Fruit fly (Drosophila melanogaster) whole organism, pupa: ENCODE data around the gene CG7275.

Experiments used
- CG10348 ChIP-seq: fragments of 200-800 bp; sonication (Bioruptor generic); IDR thresholded peaks from 2 replicates; pipeline ENCODE4 v1.3.6; 2022; ENCODE audit warnings: missing biosample characterization, missing genetic modification characterization
- CG13204 ChIP-seq: fragments of 200-800 bp; sonication (Bioruptor generic); optimal IDR thresholded peaks from 2 replicates; lab custom pipeline; 2018; ENCODE audit warnings: missing biosample characterization, mild to moderate bottlenecking, missing genetic modification characterization, moderate library complexity
- CG14655 ChIP-seq: fragments of 200-800 bp; sonication (Bioruptor generic); optimal IDR thresholded peaks from 3 replicates; lab custom pipeline; 2017; ENCODE audit warnings: mild to moderate bottlenecking, missing biosample characterization, missing genetic modification reagents, missing genetic modification characterization
- CG15710 ChIP-seq: fragments of 200-800 bp; sonication (Bioruptor generic); optimal IDR thresholded peaks from 2 replicates; lab custom pipeline; 2018; ENCODE audit warnings: missing biosample characterization, mild to moderate bottlenecking, missing genetic modification characterization, moderate library complexity
- CG17806 ChIP-seq: fragments of 200-800 bp; sonication (Bioruptor generic); optimal IDR thresholded peaks from 2 replicates; lab custom pipeline; 2018; ENCODE audit warnings: missing biosample characterization, mild to moderate bottlenecking, missing genetic modification characterization, moderate library complexity
- CG32121 ChIP-seq: fragments of 200-800 bp; sonication (Bioruptor generic); IDR thresholded peaks from 2 replicates; pipeline ENCODE4 v1.3.6; 2022; ENCODE audit warnings: missing biosample characterization, missing genetic modification characterization
- CG4496 ChIP-seq: fragments of 200-800 bp; sonication (Bioruptor generic); IDR thresholded peaks from 3 replicates; pipeline ENCODE4 v1.3.6; 2022; ENCODE audit warnings: missing biosample characterization, missing genetic modification characterization
- CG8159 ChIP-seq: fragments of 200-800 bp; sonication (Bioruptor generic); optimal IDR thresholded peaks from 3 replicates; lab custom pipeline; 2018; ENCODE audit warnings: missing biosample characterization, mild to moderate bottlenecking, missing genetic modification characterization, moderate library complexity
- CG8301 ChIP-seq: fragments of 200-800 bp; sonication (Bioruptor generic); optimal IDR thresholded peaks from 2 replicates; lab custom pipeline; 2018; ENCODE audit warnings: missing biosample characterization, mild to moderate bottlenecking, missing genetic modification characterization
- D1 ChIP-seq: fragments of 200-800 bp; sonication (Bioruptor generic); optimal IDR thresholded peaks from 2 replicates; lab custom pipeline; 2018; ENCODE audit warnings: missing biosample characterization, mild to moderate bottlenecking, missing genetic modification characterization, moderate library complexity
- Ets98B ChIP-seq: fragments of 200-800 bp; sonication (Bioruptor generic); IDR thresholded peaks from 2 replicates; pipeline ENCODE4 v1.3.6; 2022; ENCODE audit warnings: missing biosample characterization, missing genetic modification characterization
- Snoo ChIP-seq: fragments of 200-800 bp; sonication (Bioruptor generic); optimal IDR thresholded peaks from 3 replicates; lab custom pipeline; 2017; ENCODE audit warnings: missing biosample characterization, mild to moderate bottlenecking, missing genetic modification characterization, inconsistent platforms
- gl ChIP-seq: fragments of 200-800 bp; sonication (Bioruptor generic); optimal IDR thresholded peaks from 2 replicates; lab custom pipeline; 2018; ENCODE audit warnings: missing biosample characterization, mild to moderate bottlenecking, missing genetic modification characterization
- rn ChIP-seq: fragments of 200-800 bp; sonication (Bioruptor generic); IDR thresholded peaks from 2 replicates; pipeline ENCODE4 v1.3.6; 2022; ENCODE audit warnings: missing biosample characterization, missing genetic modification characterization

- TF ChIP-seq CG8159: no peak
- TF ChIP-seq CG32121 (GFP tag; lab: Robert Waterston, UW): no peak
- no peak for TF ChIP-seq CG17806
- peak; percentile 30 for TF ChIP-seq gl (tag; lab: Kevin White, UChicago)
- TF ChIP-seq D1 (tag; lab: Kevin White, UChicago): no peak
- no peak for TF ChIP-seq CG10348 (GFP tag; lab: Robert Waterston, UW)
- TF ChIP-seq Snoo: no peak
- TF ChIP-seq rn (GFP tag; lab: Robert Waterston, UW): no peak
- no peak for TF ChIP-seq CG4496 (GFP tag; lab: Robert Waterston, UW)
- TF ChIP-seq CG15710: no peak
- no peak for TF ChIP-seq CG14655 (GFP tag; lab: Kevin White, UChicago)
- TF ChIP-seq CG8301: no peak
- no peak for TF ChIP-seq Ets98B (GFP tag; lab: Robert Waterston, UW)
- TF ChIP-seq CG13204: no peak
These were observed 32.0 kb downstream of the CG7275 start for dm6 chr3L:15530638-15531225.
